Fruit fly (Drosophila melanogaster): ENCODE data around the gene RhoL.

DNA sequence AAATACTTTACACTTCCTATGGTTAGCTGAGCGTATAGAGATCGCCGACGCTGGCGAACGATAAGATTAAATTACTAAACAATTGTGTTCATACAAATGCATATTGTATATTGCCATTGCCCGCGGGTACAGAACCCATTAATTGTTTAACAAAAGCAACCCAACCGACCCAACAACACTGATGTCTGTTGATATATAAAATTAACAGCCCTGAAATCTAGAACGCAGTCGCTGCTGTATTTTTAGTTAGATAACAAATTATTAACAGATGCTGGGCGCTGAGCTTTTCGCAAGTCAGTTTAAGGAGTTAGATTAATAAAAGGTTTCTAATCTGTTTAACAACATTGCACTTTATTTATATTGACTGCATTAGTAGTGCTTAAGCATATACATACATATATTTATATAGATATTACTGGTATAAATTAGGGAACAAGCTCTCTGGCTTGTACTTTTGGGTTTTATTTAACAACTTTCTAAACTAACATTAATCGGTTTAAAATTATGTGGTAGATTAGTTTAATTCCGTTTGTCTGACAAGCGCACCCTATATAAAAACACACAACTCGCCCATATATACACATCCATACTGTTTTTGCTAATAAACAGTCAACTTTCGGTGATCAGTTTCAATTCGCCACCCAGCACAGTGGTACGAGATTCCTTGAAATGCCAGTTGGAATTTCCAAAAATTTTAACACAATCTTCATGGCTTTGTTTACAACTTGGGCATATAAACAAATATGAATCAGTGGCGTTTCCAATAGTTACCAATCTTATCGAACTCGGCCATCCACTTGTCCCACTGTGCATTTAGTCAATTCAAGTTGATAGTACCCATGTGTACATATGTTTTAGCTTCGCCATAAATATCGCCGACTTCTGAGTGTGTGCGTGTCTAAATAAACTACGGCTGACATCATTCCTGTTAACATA is 25.8 kb upstream of the RhoL start:
- TF ChIP-seq Dfd (GFP tag; optimal IDR thresholded peaks at IDR 0.05) (no peak), Myc (optimal IDR thresholded peaks at IDR 0.05) (no peak), sv (GFP tag; optimal IDR thresholded peaks at IDR 0.05) (peak; percentile 65), h (GFP tag; optimal IDR thresholded peaks at IDR 0.05) (peak; percentile 99), psq (GFP tag; optimal IDR thresholded peaks at IDR 0.05) (peak; percentile 86), lola (GFP tag; optimal IDR thresholded peaks at IDR 0.05) (no peak), br (GFP tag; optimal IDR thresholded peaks at IDR 0.05) (peak; percentile 96), N (GFP tag; optimal IDR thresholded peaks at IDR 0.05) (no peak), ey (GFP tag; optimal IDR thresholded peaks at IDR 0.05) (peak; percentile 94), Hnf4 (GFP tag; optimal IDR thresholded peaks at IDR 0.05) (peak; percentile 94)
